Fruit fly (Drosophila melanogaster) whole organism, embryonic: ENCODE results near the gene CG32188.

Experiments used
- Ada2b ChIP-seq: fragments of 200-800 bp; sonication (Bioruptor generic); IDR thresholded peaks from 2 replicates; pipeline ENCODE4 v1.3.6; 2022; ENCODE audit warnings: missing biosample characterization, missing genetic modification characterization
- Asciz ChIP-seq: fragments of 200-800 bp; sonication (Bioruptor generic); optimal IDR thresholded peaks from 2 replicates; lab custom pipeline; 2017; ENCODE audit warnings: missing biosample characterization, mild to moderate bottlenecking, missing genetic modification characterization, missing genetic modification reagents
- Atf3 ChIP-seq: fragments of 200-800 bp; sonication (Bioruptor generic); optimal IDR thresholded peaks from 3 replicates; lab custom pipeline; 2016; ENCODE audit warnings: missing biosample characterization, missing genetic modification characterization
- BtbVII ChIP-seq: fragments of 200-800 bp; sonication (Bioruptor generic); optimal IDR thresholded peaks from 3 replicates; lab custom pipeline; 2017; ENCODE audit warnings: missing biosample characterization, mild to moderate bottlenecking, missing genetic modification characterization
- CG10431 ChIP-seq: fragments of 200-800 bp; sonication (Bioruptor generic); optimal IDR thresholded peaks from 3 replicates; lab custom pipeline; 2018; ENCODE audit warnings: missing biosample characterization, mild to moderate bottlenecking, missing genetic modification characterization
- CG10543 ChIP-seq: fragments of 200-800 bp; sonication (Bioruptor generic); optimal IDR thresholded peaks from 3 replicates; lab custom pipeline; 2017; ENCODE audit warnings: missing biosample characterization, mild to moderate bottlenecking, missing genetic modification characterization, moderate library complexity
- CG11695 ChIP-seq: fragments of 200-800 bp; sonication (Bioruptor generic); IDR thresholded peaks from 3 replicates; pipeline ENCODE4 v1.3.6; 2022; ENCODE audit warnings: missing biosample characterization, missing genetic modification characterization
- CG11723 ChIP-seq: fragments of 200-800 bp; sonication (Bioruptor generic); optimal IDR thresholded peaks from 2 replicates; lab custom pipeline; 2017; ENCODE audit warnings: missing biosample characterization, mild to moderate bottlenecking, missing genetic modification characterization
- CG12071 ChIP-seq: fragments of 200-800 bp; sonication (Bioruptor generic); optimal IDR thresholded peaks from 3 replicates; lab custom pipeline; 2018; ENCODE audit warnings: missing biosample characterization, mild to moderate bottlenecking, missing genetic modification characterization
- CG15011 ChIP-seq: fragments of 200-800 bp; sonication (Bioruptor generic); optimal IDR thresholded peaks from 3 replicates; lab custom pipeline; 2018; ENCODE audit warnings: missing biosample characterization, mild to moderate bottlenecking, missing genetic modification characterization
- CG15269 ChIP-seq: fragments of 200-800 bp; sonication (Bioruptor generic); optimal IDR thresholded peaks from 2 replicates; lab custom pipeline; 2018; ENCODE audit warnings: missing biosample characterization, mild to moderate bottlenecking, missing genetic modification characterization, moderate library complexity
- CG15696 ChIP-seq: fragments of 200-800 bp; sonication (Bioruptor generic); optimal IDR thresholded peaks from 2 replicates; lab custom pipeline; 2019; ENCODE audit warnings: missing biosample characterization, mild to moderate bottlenecking, missing genetic modification characterization, moderate library complexity
- CG2889 ChIP-seq: fragments of 200-800 bp; sonication (Bioruptor generic); IDR thresholded peaks from 3 replicates; pipeline ENCODE4 v1.3.6; 2022; ENCODE audit warnings: missing biosample characterization, missing genetic modification characterization
- CG32532 ChIP-seq: fragments of 200-800 bp; sonication (Bioruptor generic); IDR thresholded peaks from 2 replicates; pipeline ENCODE4 v1.3.6; 2022; ENCODE audit warnings: missing biosample characterization, missing genetic modification characterization
- CG32767 ChIP-seq: fragments of 200-800 bp; sonication (Bioruptor generic); IDR thresholded peaks from 2 replicates; pipeline ENCODE4 v1.3.6; 2022; ENCODE audit warnings: missing biosample characterization, missing genetic modification characterization
- CG3281 ChIP-seq: fragments of 200-800 bp; sonication (Bioruptor generic); optimal IDR thresholded peaks from 3 replicates; lab custom pipeline; 2017; ENCODE audit warnings: missing biosample characterization, mild to moderate bottlenecking, missing genetic modification characterization
- CG34376 ChIP-seq: fragments of 200-800 bp; sonication (Bioruptor generic); optimal IDR thresholded peaks from 2 replicates; lab custom pipeline; 2018; ENCODE audit warnings: missing biosample characterization, mild to moderate bottlenecking, missing genetic modification characterization
- CG34422 ChIP-seq: fragments of 200-800 bp; sonication (Bioruptor generic); IDR thresholded peaks from 3 replicates; pipeline ENCODE4 v1.3.6; 2022; ENCODE audit warnings: missing biosample characterization, missing genetic modification characterization
- CG5180 ChIP-seq: fragments of 200-800 bp; sonication (Bioruptor generic); optimal IDR thresholded peaks from 3 replicates; lab custom pipeline; 2017; ENCODE audit warnings: missing biosample characterization, missing genetic modification characterization, mild to moderate bottlenecking, moderate library complexity, missing genetic modification reagents
- CG6175 ChIP-seq: fragments of 200-800 bp; sonication (Bioruptor generic); IDR thresholded peaks from 3 replicates; pipeline ENCODE4 v1.3.6; 2022; ENCODE audit warnings: missing biosample characterization, missing genetic modification characterization
- CG6813 ChIP-seq: fragments of 200-800 bp; sonication (Bioruptor generic); optimal IDR thresholded peaks from 2 replicates; lab custom pipeline; 2017; ENCODE audit warnings: missing biosample characterization, missing genetic modification characterization, mild to moderate bottlenecking, moderate library complexity, missing genetic modification reagents
- CG6854 ChIP-seq: fragments of 200-800 bp; sonication (Bioruptor generic); optimal IDR thresholded peaks from 3 replicates; lab custom pipeline; 2017; ENCODE audit warnings: missing biosample characterization, mild to moderate bottlenecking, missing genetic modification characterization
- CG7556 ChIP-seq: fragments of 200-800 bp; sonication (Bioruptor generic); optimal IDR thresholded peaks from 2 replicates; lab custom pipeline; 2017; ENCODE audit warnings: missing biosample characterization, mild to moderate bottlenecking, missing genetic modification characterization
- CG8290 ChIP-seq, 3 experiments: fragments of 200-800 bp; sonication (Bioruptor generic); optimal IDR thresholded peaks; 2 replicates each; lab custom pipeline; 2016 to 2019; ENCODE audit warnings: missing biosample characterization in 3 of 3, missing genetic modification characterization in 3 of 3, mild to moderate bottlenecking in 2 of 3, moderate library complexity in 1 of 3
- CG9437 ChIP-seq: fragments of 200-800 bp; sonication (Bioruptor generic); optimal IDR thresholded peaks from 2 replicates; lab custom pipeline; 2018; ENCODE audit warnings: missing biosample characterization, mild to moderate bottlenecking, missing genetic modification characterization
- CG9797 ChIP-seq: fragments of 200-800 bp; sonication (Bioruptor generic); optimal IDR thresholded peaks from 3 replicates; lab custom pipeline; 2018; ENCODE audit warnings: missing biosample characterization, mild to moderate bottlenecking, missing genetic modification characterization
- CrebB ChIP-seq: fragments of 200-800 bp; sonication (Bioruptor generic); optimal IDR thresholded peaks from 3 replicates; lab custom pipeline; 2018; ENCODE audit warnings: missing biosample characterization, mild to moderate bottlenecking, missing genetic modification characterization
- HHEX ChIP-seq: fragments of 200-800 bp; sonication (Bioruptor generic); optimal IDR thresholded peaks from 3 replicates; lab custom pipeline; 2017; ENCODE audit warnings: missing biosample characterization, mild to moderate bottlenecking, missing genetic modification characterization, missing genetic modification reagents
- Jarid2 ChIP-seq: fragments of 200-800 bp; sonication (Bioruptor generic); optimal IDR thresholded peaks from 3 replicates; lab custom pipeline; 2017; ENCODE audit warnings: mild to moderate bottlenecking, missing biosample characterization, missing genetic modification reagents, missing genetic modification characterization
- NFAT ChIP-seq: fragments of 200-800 bp; sonication (Bioruptor generic); IDR thresholded peaks from 2 replicates; pipeline ENCODE4 v1.3.6; 2022; ENCODE audit warnings: missing biosample characterization, missing genetic modification characterization
- PHDP ChIP-seq: fragments of 200-800 bp; sonication (Bioruptor generic); optimal IDR thresholded peaks from 3 replicates; lab custom pipeline; 2018; ENCODE audit warnings: missing biosample characterization, mild to moderate bottlenecking, missing genetic modification characterization, moderate library complexity
- Pdp1 ChIP-seq, 2 experiments: fragments of 200-800 bp; sonication (Bioruptor generic); optimal IDR thresholded peaks; 3 replicates each; lab custom pipeline; 2016; ENCODE audit warnings: missing biosample characterization in 2 of 2, missing genetic modification characterization in 2 of 2, mild to moderate bottlenecking in 1 of 2, moderate library complexity in 1 of 2
- Vsx1 ChIP-seq: fragments of 200-800 bp; sonication (Bioruptor generic); optimal IDR thresholded peaks from 2 replicates; lab custom pipeline; 2017; ENCODE audit warnings: missing biosample characterization, mild to moderate bottlenecking, missing genetic modification characterization, missing genetic modification reagents
- ash1 ChIP-seq: fragments of 200-800 bp; sonication (Bioruptor generic); optimal IDR thresholded peaks from 2 replicates; lab custom pipeline; 2018; ENCODE audit warnings: missing biosample characterization, mild to moderate bottlenecking, missing genetic modification characterization
- cato ChIP-seq: fragments of 200-800 bp; sonication (Bioruptor generic); optimal IDR thresholded peaks from 2 replicates; lab custom pipeline; 2016; ENCODE audit warnings: missing biosample characterization, missing genetic modification characterization, borderline replicate concordance
- chinmo ChIP-seq: fragments of 200-800 bp; sonication (Bioruptor generic); IDR thresholded peaks from 4 replicates; pipeline ENCODE4 v1.3.6; 2022; ENCODE audit warnings: missing biosample characterization, missing genetic modification characterization; ENCODE audit not compliant: partially characterized antibody
- ci ChIP-seq: fragments of 200-800 bp; sonication (Bioruptor generic); IDR thresholded peaks from 3 replicates; pipeline ENCODE4 v1.3.6; 2022; ENCODE audit warnings: missing biosample characterization, missing genetic modification characterization
- exex ChIP-seq: fragments of 200-800 bp; sonication (Bioruptor generic); optimal IDR thresholded peaks from 4 replicates; lab custom pipeline; 2018; ENCODE audit warnings: missing biosample characterization, mild to moderate bottlenecking, missing genetic modification characterization, moderate library complexity
- fd3F ChIP-seq: fragments of 200-800 bp; sonication (Bioruptor generic); optimal IDR thresholded peaks from 2 replicates; lab custom pipeline; 2018; ENCODE audit warnings: missing biosample characterization, mild to moderate bottlenecking, missing genetic modification characterization, moderate library complexity
- jigr1 ChIP-seq: fragments of 200-800 bp; sonication (Bioruptor generic); IDR thresholded peaks from 3 replicates; pipeline ENCODE4 v1.3.6; 2022; ENCODE audit warnings: missing biosample characterization, missing genetic modification characterization
- jing ChIP-seq: fragments of 200-800 bp; sonication (Bioruptor generic); optimal IDR thresholded peaks from 2 replicates; lab custom pipeline; 2018; ENCODE audit warnings: missing biosample characterization, mild to moderate bottlenecking, missing genetic modification characterization
- lola ChIP-seq, 3 experiments: fragments of >200 bp in 2 of 3; fragments of 200-800 bp in 1 of 3; sonication (Bioruptor generic) in 1 of 3; optimal IDR thresholded peaks; 2 replicates each; lab custom pipeline; 2017 to 2019; ENCODE audit warnings: missing biosample characterization in 3 of 3, missing genetic modification characterization in 3 of 3, mild to moderate bottlenecking in 1 of 3, moderate library complexity in 1 of 3
- nau ChIP-seq: fragments of 200-800 bp; sonication (Bioruptor generic); optimal IDR thresholded peaks from 3 replicates; lab custom pipeline; 2017; ENCODE audit warnings: missing biosample characterization, mild to moderate bottlenecking, missing genetic modification characterization, missing genetic modification reagents
- oc ChIP-seq: fragments of 200-800 bp; sonication (Bioruptor generic); optimal IDR thresholded peaks from 2 replicates; lab custom pipeline; 2018; ENCODE audit warnings: missing biosample characterization, mild to moderate bottlenecking, missing genetic modification characterization, moderate library complexity
- sens ChIP-seq: fragments of 200-800 bp; sonication (Bioruptor generic); peaks from one replicate; lab custom pipeline; 2016; ENCODE audit warnings: missing biosample characterization, missing genetic modification characterization
- sug ChIP-seq: fragments of 200-800 bp; optimal IDR thresholded peaks from 2 replicates; lab custom pipeline; 2019; ENCODE audit warnings: missing biosample characterization, mild to moderate bottlenecking, missing genetic modification characterization, moderate library complexity
- ttk ChIP-seq: fragments of 200-800 bp; sonication (Bioruptor generic); IDR thresholded peaks from 2 replicates; pipeline ENCODE4 v2.1.2; 2022; ENCODE audit warnings: missing biosample characterization, missing genetic modification characterization

CG32188 gene

DNA sequence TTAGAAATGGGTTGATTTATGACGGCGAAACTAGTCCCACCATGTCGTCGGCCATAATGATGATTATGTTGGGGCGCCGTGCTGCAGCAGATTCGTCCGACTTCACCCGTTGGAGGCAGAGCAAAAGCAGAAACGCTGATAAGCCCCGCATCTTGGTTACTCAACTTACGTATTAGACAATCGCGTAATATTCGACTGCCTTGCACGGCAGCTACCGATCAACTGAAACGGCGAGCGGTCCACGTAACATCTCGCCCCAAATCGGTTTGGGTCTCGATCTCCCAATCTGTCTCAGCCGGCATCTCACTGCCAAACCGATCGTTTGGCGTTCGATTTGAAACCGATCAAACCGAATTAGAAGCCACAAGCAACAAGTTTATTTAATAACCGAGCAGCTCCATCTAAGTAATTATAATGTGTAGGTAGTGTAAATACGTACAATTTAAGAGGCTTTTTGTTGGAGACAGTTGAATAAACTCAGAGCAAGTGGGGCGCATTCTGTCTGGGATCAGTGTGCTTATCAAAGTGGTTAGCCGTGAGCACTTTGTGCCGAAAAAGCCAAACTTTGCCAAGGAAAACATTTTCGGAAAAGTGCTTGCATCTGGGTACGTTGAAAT, 24.7 kb downstream of the CG32188 start, which contains the start of gene CG32191:
Gene CG32191 (minus strand): TSS at position 550 of the 617 bp plus-strand sequence.
- peak; percentile 44 for TF ChIP-seq BtbVII (GFP tag; lab: Kevin White, UChicago)
- peak in 1 of 2 experiments; percentile 93 for TF ChIP-seq Pdp1 (GFP tag; optimal IDR thresholded peaks at IDR 0.05; lab: Kevin White, UChicago)
- no peak for TF ChIP-seq CG15696 (tag; lab: Kevin White, UChicago)
- no peak for TF ChIP-seq ash1 (GFP tag; lab: Kevin White, UChicago)
- no peak for TF ChIP-seq Ada2b
- no peak for TF ChIP-seq jing (GFP tag; lab: Kevin White, UChicago)
- TF ChIP-seq PHDP (tag; lab: Kevin White, UChicago), result peak; percentile 22
- no peak for TF ChIP-seq CG8290 (GFP tag; optimal IDR thresholded peaks at IDR 0.05; lab: Kevin White, UChicago)
- TF ChIP-seq CG8290 (tag; optimal IDR thresholded peaks at IDR 0.05; lab: Kevin White, UChicago), result peak in 1 of 2 experiments; percentile 53
- TF ChIP-seq Asciz (GFP tag; lab: Kevin White, UChicago), result peak; percentile 52
- TF ChIP-seq CG15269 (tag; lab: Kevin White, UChicago), result peak; percentile 26
- TF ChIP-seq sens (GFP tag; lab: Kevin White, UChicago), result peak; percentile 69
- no peak for TF ChIP-seq CG7556
- peak; percentile 11 for TF ChIP-seq CG6854 (GFP tag; lab: Kevin White, UChicago)
- peak; percentile 27 for TF ChIP-seq Jarid2 (GFP tag; lab: Kevin White, UChicago)
- peak; percentile 2 for TF ChIP-seq CrebB (tag; lab: Kevin White, UChicago)
- TF ChIP-seq sug (tag; lab: Kevin White, UChicago), result peak; percentile 29
- peak; percentile 59 for TF ChIP-seq CG9437 (GFP tag; lab: Kevin White, UChicago)
- no peak for TF ChIP-seq Atf3 (GFP tag; lab: Kevin White, UChicago)
- peak; percentile 14; the same call in 1 of the 2 replicates for TF ChIP-seq NFAT (GFP tag; lab: Robert Waterston, UW)
- TF ChIP-seq CG5180 (GFP tag; lab: Kevin White, UChicago), result peak; percentile 95
- no peak for TF ChIP-seq fd3F (GFP tag; lab: Kevin White, UChicago)
- no peak for TF ChIP-seq jigr1 (GFP tag; lab: Robert Waterston, UW)
- peak; percentile 41 for TF ChIP-seq nau
- TF ChIP-seq CG34422, result peak; percentile 16; the same call in 1 of the 3 replicates
- TF ChIP-seq ttk (GFP tag; lab: Robert Waterston, UW), result no peak
- peak; percentile 40 for TF ChIP-seq oc
- peak; percentile 23 for TF ChIP-seq CG15011 (GFP tag; lab: Kevin White, UChicago)
- TF ChIP-seq Vsx1, result peak; percentile 3
- TF ChIP-seq CG32532, result 0 out of 2 replicates have a peak, but pooled peaks have one; percentile 23
- TF ChIP-seq CG11695 (GFP tag; lab: Robert Waterston, UW), result 0 out of 3 replicates have a peak, but pooled peaks have one; percentile 11
- TF ChIP-seq CG12071 (GFP tag; lab: Kevin White, UChicago), result peak; percentile 32
- 0 out of 3 replicates have a peak, but pooled peaks have one; percentile 8 for TF ChIP-seq CG2889 (GFP tag; lab: Robert Waterston, UW)
- TF ChIP-seq cato, result no peak
- TF ChIP-seq CG3281, result peak; percentile 4
- no peak for TF ChIP-seq lola (GFP tag; optimal IDR thresholded peaks at IDR 0.05; lab: Kevin White, UChicago)
- TF ChIP-seq CG6813 (GFP tag; lab: Kevin White, UChicago), result peak; percentile 37
- no peak for TF ChIP-seq exex (tag; lab: Kevin White, UChicago)
- no peak for TF ChIP-seq CG32767
- no peak for TF ChIP-seq CG9797 (GFP tag; lab: Kevin White, UChicago)
- TF ChIP-seq HHEX (GFP tag; lab: Kevin White, UChicago), result peak; percentile 37
- TF ChIP-seq CG10431 (GFP tag; lab: Kevin White, UChicago), result no peak
- TF ChIP-seq ci (GFP tag; lab: Robert Waterston, UW), result 0 out of 3 replicates have a peak, but pooled peaks have one; percentile 31
- TF ChIP-seq CG34376 (GFP tag; lab: Kevin White, UChicago), result peak; percentile 59
- TF ChIP-seq chinmo (GFP tag; lab: Robert Waterston, UW), result 0 out of 4 replicates have a peak, but pooled peaks have one; percentile 37
- peak; percentile 44 for TF ChIP-seq CG10543 (GFP tag; lab: Kevin White, UChicago)
- TF ChIP-seq CG11723 (GFP tag; lab: Kevin White, UChicago), result no peak
- 0 out of 3 replicates have a peak, but pooled peaks have one; percentile 33 for TF ChIP-seq CG6175 (GFP tag; lab: Robert Waterston, UW)
